Worm (Caenorhabditis elegans): Measurements from ENCODE around the gene K08D9.9.

DNA sequence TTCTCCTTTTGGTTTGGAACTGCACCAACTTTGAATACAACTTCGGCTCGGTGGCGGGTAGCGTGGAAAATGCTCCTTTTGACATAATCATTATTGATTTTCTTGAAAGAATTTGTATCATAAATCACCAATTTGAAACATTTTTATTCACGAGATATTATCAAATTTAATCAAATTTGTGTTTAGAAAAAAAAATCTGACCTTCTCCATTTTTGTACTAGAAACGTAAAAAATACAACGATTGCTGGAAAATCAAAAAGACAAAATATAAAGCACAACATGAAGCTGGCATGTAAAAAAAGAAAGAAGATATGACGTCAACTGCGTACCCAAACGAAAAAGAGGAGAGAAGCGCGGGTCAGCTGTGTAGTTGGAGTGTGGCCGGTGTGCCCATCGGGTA is 36.2 kb downstream of the K08D9.9 start, which contains the start of gene K08D9.4:
- TF ChIP-seq ama-1 (optimal IDR thresholded peaks at IDR 0.05), result no peak
- TF ChIP-seq eyg-1 (tag; optimal IDR thresholded peaks at IDR 0.05), result no peak
- no peak for TF ChIP-seq nhr-11 (tag; optimal IDR thresholded peaks at IDR 0.05)
- TF ChIP-seq ceh-19 (GFP tag; optimal IDR thresholded peaks at IDR 0.05), result no peak
